Worm (Caenorhabditis elegans): ENCODE measurements around the gene fkb-1.

ce11 chrIV:11015881-11016280 is 20.5 kb upstream of the fkb-1 start, which contains the start of gene F13H10.3:
- TF ChIP-seq sea-1 (GFP tag; conservative IDR thresholded peaks at IDR 0.05) (no peak), ama-1 (optimal IDR thresholded peaks at IDR 0.05) (no peak), aly-1 (tag; optimal IDR thresholded peaks at IDR 0.05) (no peak)
